Fruit fly (Drosophila melanogaster): Measurements from ENCODE around the gene Cmpk.

- TF ChIP-seq Max (GFP tag; optimal IDR thresholded peaks at IDR 0.05) (peak; percentile 56), dm (GFP tag; optimal IDR thresholded peaks at IDR 0.05) (peak; percentile 53), so (GFP tag; IDR thresholded peaks at IDR 0.05) (peak; percentile 80; the same call in 2 of the 3 replicates), fru (optimal IDR thresholded peaks at IDR 0.05) (no peak), ATbp (GFP tag; optimal IDR thresholded peaks at IDR 0.05) (peak; percentile 76), Chrac-16 (GFP tag; optimal IDR thresholded peaks at IDR 0.05) (peak; percentile 17), CG7786 (GFP tag; optimal IDR thresholded peaks at IDR 0.05) (peak; percentile 39), CG13894 (tag; optimal IDR thresholded peaks at IDR 0.05) (no peak)
Measured at dm6 chr3R:26055214-26055632, at the start of gene Cmpk.

Measured in whole organism, embryonic.